Worm (Caenorhabditis elegans): Measurements from ENCODE around the gene grl-1.

DNA sequence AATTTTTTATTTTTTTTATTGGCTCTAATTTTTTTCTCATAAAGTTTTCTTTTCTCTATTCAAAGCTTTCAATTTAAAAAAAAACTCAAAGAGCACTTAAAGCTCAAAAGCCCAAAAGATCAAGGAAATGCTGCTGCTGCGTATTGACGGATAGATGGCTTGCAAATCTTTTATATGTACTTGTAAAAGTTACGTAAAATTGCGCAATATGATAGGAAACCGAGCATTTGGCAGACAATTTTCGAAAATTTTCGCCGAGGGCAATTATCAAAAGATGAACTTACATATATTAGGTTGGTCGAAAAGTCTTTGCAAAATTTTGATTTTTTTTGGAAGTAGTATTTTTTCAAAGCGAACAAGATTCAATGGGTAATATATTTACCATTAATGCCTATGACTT is 14.8 kb upstream of the grl-1 start:
- no peak for TF ChIP-seq F49E8.2 (tag; optimal IDR thresholded peaks at IDR 0.05; ENCODE audit: borderline replicate concordance)
- no peak for TF ChIP-seq snpc-4 (tag; optimal IDR thresholded peaks at IDR 0.05)
- TF ChIP-seq lin-13 (GFP tag; optimal IDR thresholded peaks at IDR 0.05), result no peak
- TF ChIP-seq unc-39 (tag; optimal IDR thresholded peaks at IDR 0.05), result no peak
- TF ChIP-seq mdl-1 (tag; optimal IDR thresholded peaks at IDR 0.05), result no peak
- TF ChIP-seq hlh-30 (tag; optimal IDR thresholded peaks at IDR 0.05; ENCODE audit: insufficient read depth), result no peak
- TF ChIP-seq egl-27 (tag; optimal IDR thresholded peaks at IDR 0.05), result no peak
- no peak for TF ChIP-seq lin-1 (GFP tag; IDR thresholded peaks at IDR 0.05)
- TF ChIP-seq nhr-76 (tag; optimal IDR thresholded peaks at IDR 0.05), result no peak
- no peak for TF ChIP-seq R02D3.7 (tag; optimal IDR thresholded peaks at IDR 0.05)

Measured in whole organism, L4 larva.